Fruit fly (Drosophila melanogaster): Measurements from ENCODE around the gene Met.

The Met gene

DNA sequence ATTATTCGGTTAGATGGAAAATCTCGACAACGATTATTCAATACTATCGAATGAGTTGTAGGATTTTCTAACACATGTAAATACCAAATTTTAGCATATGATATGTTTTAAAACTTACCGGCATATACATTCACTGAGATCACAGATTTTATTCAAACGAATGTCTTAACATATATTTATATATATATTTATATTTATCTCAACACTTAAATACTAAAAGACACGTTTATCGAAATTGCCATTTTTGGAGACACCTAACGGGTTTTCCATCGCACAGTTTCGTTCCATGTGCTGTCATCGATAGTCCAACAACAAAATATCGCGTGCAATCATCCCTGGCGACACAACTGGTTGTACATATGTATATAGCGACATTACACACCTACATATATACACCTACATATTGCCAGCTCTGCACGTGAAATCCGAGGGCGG lies 4.3 kb upstream of the Met start, which contains the start of the genes CG2247 and CG1703 (continued):
- no peak for TF ChIP-seq Ravus (GFP tag; IDR thresholded peaks at IDR 0.05)
- no peak for TF ChIP-seq Nf-YA (GFP tag; IDR thresholded peaks at IDR 0.05)
- no peak for TF ChIP-seq vvl (GFP tag; IDR thresholded peaks at IDR 0.05)
- no peak for TF ChIP-seq NC2α (GFP tag; optimal IDR thresholded peaks at IDR 0.05)
- peak; percentile 28 for TF ChIP-seq scrt (GFP tag; optimal IDR thresholded peaks at IDR 0.05)
- TF ChIP-seq maf-S (GFP tag; optimal IDR thresholded peaks at IDR 0.05): no peak
- no peak for TF ChIP-seq mam (GFP tag; optimal IDR thresholded peaks at IDR 0.05)
- no peak for TF ChIP-seq CG4617 (GFP tag; optimal IDR thresholded peaks at IDR 0.05; ENCODE audit: borderline replicate concordance)
- TF ChIP-seq mirr (GFP tag; optimal IDR thresholded peaks at IDR 0.05): no peak
- no peak for TF ChIP-seq usp (GFP tag; optimal IDR thresholded peaks at IDR 0.05)
- no peak for TF ChIP-seq Asciz (GFP tag; optimal IDR thresholded peaks at IDR 0.05)
- no peak for TF ChIP-seq CG4707 (GFP tag; optimal IDR thresholded peaks at IDR 0.05)
- TF ChIP-seq CG10274 (GFP tag; optimal IDR thresholded peaks at IDR 0.05): no peak
- no peak for TF ChIP-seq kah (GFP tag; optimal IDR thresholded peaks at IDR 0.05)
- TF ChIP-seq CG12744 (GFP tag; optimal IDR thresholded peaks at IDR 0.05): no peak
- TF ChIP-seq eve (GFP tag; optimal IDR thresholded peaks at IDR 0.05): no peak
- TF ChIP-seq kay (GFP tag; optimal IDR thresholded peaks at IDR 0.05): no peak
- TF ChIP-seq CG8924 (tag; optimal IDR thresholded peaks at IDR 0.05): peak; percentile 54
- TF ChIP-seq CG1529 (GFP tag; optimal IDR thresholded peaks at IDR 0.05): no peak
- TF ChIP-seq Jarid2 (GFP tag; optimal IDR thresholded peaks at IDR 0.05): no peak
- no peak for TF ChIP-seq Fer2 (tag; optimal IDR thresholded peaks at IDR 0.05)
- TF ChIP-seq Fer3 (tag; optimal IDR thresholded peaks at IDR 0.05): no peak
- TF ChIP-seq CG43689 (GFP tag; IDR thresholded peaks at IDR 0.05): no peak
- peak; percentile 39; the same call in 1 of the 3 replicates for TF ChIP-seq CG17361 (GFP tag; IDR thresholded peaks at IDR 0.05)
- TF ChIP-seq E2f2 (GFP tag; IDR thresholded peaks at IDR 0.05): no peak; the same call in 1 of the 2 replicates
- peak; percentile 11 for TF ChIP-seq dmrt11E (tag; optimal IDR thresholded peaks at IDR 0.05)
- TF ChIP-seq stc (GFP tag; IDR thresholded peaks at IDR 0.05): no peak
- no peak for TF ChIP-seq so (GFP tag; IDR thresholded peaks at IDR 0.05)
- no peak for TF ChIP-seq CG34422 (GFP tag; IDR thresholded peaks at IDR 0.05)
- no peak for TF ChIP-seq CG16779 (GFP tag; IDR thresholded peaks at IDR 0.05)
- peak; percentile 73; the same call in 2 of the 3 replicates for TF ChIP-seq HLH4C (GFP tag; IDR thresholded peaks at IDR 0.05; ENCODE audit: partially characterized antibody)
- TF ChIP-seq CG14050 (GFP tag; IDR thresholded peaks at IDR 0.05): no peak
- TF ChIP-seq C15 (GFP tag; IDR thresholded peaks at IDR 0.05): no peak
- no peak for TF ChIP-seq gsb (GFP tag; IDR thresholded peaks at IDR 0.05)
- peak; percentile 21 for TF ChIP-seq CG18262 (tag; optimal IDR thresholded peaks at IDR 0.05)
- TF ChIP-seq CG6791 (GFP tag; IDR thresholded peaks at IDR 0.05; ENCODE audit: partially characterized antibody): peak; percentile 72; the same call in 2 of the 3 replicates
- no peak for TF ChIP-seq CG14667 (GFP tag; IDR thresholded peaks at IDR 0.05)
- TF ChIP-seq chn (GFP tag; optimal IDR thresholded peaks at IDR 0.05): no peak
- TF ChIP-seq CG14441 (GFP tag; IDR thresholded peaks at IDR 0.05): no peak
- no peak for TF ChIP-seq ap (GFP tag; IDR thresholded peaks at IDR 0.05)
- no peak for TF ChIP-seq CG16815 (GFP tag; optimal IDR thresholded peaks at IDR 0.05)
- no peak for TF ChIP-seq B-H2 (GFP tag; optimal IDR thresholded peaks at IDR 0.05)
- no peak for TF ChIP-seq Awh (GFP tag; IDR thresholded peaks at IDR 0.05)
- no peak for TF ChIP-seq CG14965 (GFP tag; optimal IDR thresholded peaks at IDR 0.05; ENCODE audit: borderline replicate concordance)
- TF ChIP-seq tll (GFP tag; optimal IDR thresholded peaks at IDR 0.05): peak in 1 of 2 experiments; percentile 51
- no peak for TF ChIP-seq CG9609 (GFP tag; optimal IDR thresholded peaks at IDR 0.05)
- TF ChIP-seq bbx (GFP tag; IDR thresholded peaks at IDR 0.05; ENCODE audit: partially characterized antibody): peak; percentile 81
- no peak for TF ChIP-seq cg (GFP tag; optimal IDR thresholded peaks at IDR 0.05)
- TF ChIP-seq grn (GFP tag; optimal IDR thresholded peaks at IDR 0.05): peak; percentile 26
- TF ChIP-seq z (GFP tag; IDR thresholded peaks at IDR 0.05): no peak
- TF ChIP-seq stwl (tag; optimal IDR thresholded peaks at IDR 0.05): peak; percentile 74
- no peak for TF ChIP-seq HLH3B (GFP tag; IDR thresholded peaks at IDR 0.05)
